Worm (Caenorhabditis elegans) whole organism, L3 larva: Measurements from ENCODE around the gene rmh-2.

Experiments
- ZK546.5 ChIP-seq: sonication (generic microtip); optimal IDR thresholded peaks from 2 replicates; lab custom pipeline; 2017; ENCODE audit warnings: missing biosample characterization, missing genetic modification characterization
- aly-2 ChIP-seq: fragments of 150-350 bp; optimal IDR thresholded peaks from 2 replicates; lab custom pipeline; 2014; ENCODE audit warnings: missing biosample characterization, missing genetic modification characterization
- ama-1 ChIP-seq: fragments of 150-350 bp; optimal IDR thresholded peaks from 2 replicates; lab custom pipeline; 2018
- ceh-16 ChIP-seq: sonication (generic microtip); optimal IDR thresholded peaks from 2 replicates; lab custom pipeline; 2017; ENCODE audit warnings: missing biosample characterization, missing genetic modification characterization
- ceh-28 ChIP-seq: fragments of 150-350 bp; optimal IDR thresholded peaks from 2 replicates; lab custom pipeline; 2014; ENCODE audit warnings: missing biosample characterization, missing genetic modification reagents, missing genetic modification characterization
- ceh-9 ChIP-seq: sonication (generic microtip); optimal IDR thresholded peaks from 2 replicates; lab custom pipeline; 2018; ENCODE audit warnings: missing biosample characterization, missing genetic modification characterization
- daf-12 ChIP-seq: fragments of 150-350 bp; optimal IDR thresholded peaks from 2 replicates; lab custom pipeline; 2014; ENCODE audit warnings: missing biosample characterization, missing genetic modification reagents, missing genetic modification characterization
- egl-27 ChIP-seq: sonication (generic microtip); optimal IDR thresholded peaks from 4 replicates; lab custom pipeline; 2017; ENCODE audit warnings: missing biosample characterization, missing genetic modification reagents, missing genetic modification characterization
- egl-5 ChIP-seq: fragments of 150-350 bp; optimal IDR thresholded peaks from 2 replicates; lab custom pipeline; 2017; ENCODE audit warnings: missing biosample characterization, missing genetic modification reagents, missing genetic modification characterization, inconsistent platforms
- elt-2 ChIP-seq: sonication (generic microtip); optimal IDR thresholded peaks from 2 replicates; lab custom pipeline; 2016; ENCODE audit warnings: missing genetic modification reagents, mild to moderate bottlenecking, missing genetic modification characterization, missing compliant biosample characterization
- elt-3 ChIP-seq, 3 experiments: fragments of 150-350 bp in 1 of 3; sonication (generic microtip) in 2 of 3; optimal IDR thresholded peaks; 2 replicates in 2 of 3; 4 replicates in 1 of 3; lab custom pipeline; 2014 to 2017; ENCODE audit warnings: missing biosample characterization in 3 of 3, missing genetic modification characterization in 3 of 3
- eor-1 ChIP-seq, 2 experiments: fragments of 150-350 bp; optimal IDR thresholded peaks; 2 replicates each; lab custom pipeline; 2014 to 2018; ENCODE audit warnings: missing biosample characterization in 2 of 2, missing genetic modification characterization in 2 of 2
- fkh-10 ChIP-seq: sonication (generic microtip); optimal IDR thresholded peaks from 2 replicates; lab custom pipeline; 2017; ENCODE audit warnings: missing biosample characterization, missing genetic modification reagents, missing genetic modification characterization
- fkh-2 ChIP-seq: fragments of 150-350 bp; optimal IDR thresholded peaks from 2 replicates; lab custom pipeline; 2014; ENCODE audit warnings: missing biosample characterization, missing genetic modification reagents, missing genetic modification characterization
- hmg-11 ChIP-seq: sonication (generic microtip); optimal IDR thresholded peaks from 2 replicates; lab custom pipeline; 2016; ENCODE audit warnings: missing genetic modification characterization, missing compliant biosample characterization
- jun-1 ChIP-seq: fragments of 150-350 bp; optimal IDR thresholded peaks from 2 replicates; lab custom pipeline; 2014; ENCODE audit warnings: missing biosample characterization, missing genetic modification reagents, missing genetic modification characterization
- lin-39 ChIP-seq: fragments of 150-350 bp; optimal IDR thresholded peaks from 2 replicates; lab custom pipeline; 2018; ENCODE audit warnings: missing biosample characterization, missing genetic modification reagents, missing genetic modification characterization
- lsy-12 ChIP-seq: sonication (generic microtip); optimal IDR thresholded peaks from 2 replicates; lab custom pipeline; 2016; ENCODE audit warnings: mild to moderate bottlenecking, missing genetic modification characterization, missing compliant biosample characterization
- mdl-1 ChIP-seq: fragments of 150-350 bp; optimal IDR thresholded peaks from 2 replicates; lab custom pipeline; 2014; ENCODE audit warnings: missing biosample characterization, missing genetic modification characterization
- nfya-1 ChIP-seq: sonication (generic microtip); optimal IDR thresholded peaks from 2 replicates; lab custom pipeline; 2017; ENCODE audit warnings: missing genetic modification characterization, mild to moderate bottlenecking, missing compliant biosample characterization, antibody characterized with exemption, moderate library complexity; ENCODE audit not compliant: insufficient read depth
- nhr-11 ChIP-seq: fragments of 150-350 bp; optimal IDR thresholded peaks from 2 replicates; lab custom pipeline; 2014; ENCODE audit warnings: missing biosample characterization, missing genetic modification characterization
- nhr-12 ChIP-seq: fragments of 150-350 bp; optimal IDR thresholded peaks from 2 replicates; lab custom pipeline; 2014; ENCODE audit warnings: missing biosample characterization, missing genetic modification characterization
- nhr-23 ChIP-seq: fragments of 150-350 bp; optimal IDR thresholded peaks from 2 replicates; lab custom pipeline; 2014; ENCODE audit warnings: missing biosample characterization, missing genetic modification reagents, missing genetic modification characterization
- nhr-237 ChIP-seq: fragments of 150-350 bp; optimal IDR thresholded peaks from 2 replicates; lab custom pipeline; 2014; ENCODE audit warnings: missing biosample characterization, missing genetic modification characterization
- nhr-25 ChIP-seq: sonication (generic microtip); optimal IDR thresholded peaks from 2 replicates; lab custom pipeline; 2017; ENCODE audit warnings: missing biosample characterization, missing genetic modification characterization
- nhr-28 ChIP-seq: fragments of 150-350 bp; optimal IDR thresholded peaks from 2 replicates; lab custom pipeline; 2014; ENCODE audit warnings: missing biosample characterization, missing genetic modification characterization
- nhr-43 ChIP-seq: sonication (generic microtip); optimal IDR thresholded peaks from 2 replicates; lab custom pipeline; 2016; ENCODE audit warnings: mild to moderate bottlenecking, missing genetic modification characterization, missing compliant biosample characterization; ENCODE audit not compliant: poor library complexity, severe bottlenecking
- nhr-67 ChIP-seq: fragments of 150-350 bp; optimal IDR thresholded peaks from 2 replicates; lab custom pipeline; 2014; ENCODE audit warnings: missing biosample characterization, missing genetic modification characterization
- nhr-76 ChIP-seq: fragments of 150-350 bp; sonication (generic microtip); optimal IDR thresholded peaks from 5 replicates; lab custom pipeline; 2014; ENCODE audit warnings: missing biosample characterization, missing genetic modification characterization
- pha-4 ChIP-seq: fragments of 150-350 bp; optimal IDR thresholded peaks from 2 replicates; lab custom pipeline; 2014; ENCODE audit warnings: missing biosample characterization, missing genetic modification reagents, missing genetic modification characterization
- pqm-1 ChIP-seq: fragments of 150-350 bp; optimal IDR thresholded peaks from 2 replicates; lab custom pipeline; 2017; ENCODE audit warnings: missing biosample characterization, missing genetic modification characterization, inconsistent platforms
- skn-1 ChIP-seq: fragments of 150-350 bp; optimal IDR thresholded peaks from 2 replicates; lab custom pipeline; 2014; ENCODE audit warnings: missing biosample characterization, missing genetic modification characterization
- snpc-4 ChIP-seq: fragments of 150-350 bp; optimal IDR thresholded peaks from 2 replicates; lab custom pipeline; 2014; ENCODE audit warnings: missing biosample characterization, missing genetic modification characterization
- tbx-2 ChIP-seq: sonication (generic microtip); optimal IDR thresholded peaks from 2 replicates; lab custom pipeline; 2016; ENCODE audit warnings: mild to moderate bottlenecking, missing genetic modification characterization, missing compliant biosample characterization
- unc-39 ChIP-seq: sonication (generic microtip); optimal IDR thresholded peaks from 4 replicates; lab custom pipeline; 2017; ENCODE audit warnings: missing biosample characterization, missing genetic modification characterization
- unc-62 ChIP-seq: fragments of 150-350 bp; sonication (generic microtip); optimal IDR thresholded peaks from 4 replicates; lab custom pipeline; 2014; ENCODE audit warnings: missing biosample characterization, missing genetic modification reagents, missing genetic modification characterization

rmh-2 gene

ce11 chrV:9901119-9901518 is 29.5 kb downstream of the rmh-2 start:
- no peak for TF ChIP-seq unc-62
- no peak for TF ChIP-seq ceh-9 (tag; lab: Kevin White, UChicago)
- no peak for TF ChIP-seq mdl-1
- TF ChIP-seq fkh-2 (tag; lab: Kevin White, UChicago) = no peak
- no peak for TF ChIP-seq elt-3 (tag; optimal IDR thresholded peaks at IDR 0.05; lab: Kevin White, UChicago)
- TF ChIP-seq nhr-28 (tag; lab: Kevin White, UChicago) = no peak
- TF ChIP-seq lin-39 = no peak
- TF ChIP-seq lsy-12 (tag; lab: Kevin White, UChicago) = no peak
- TF ChIP-seq nhr-11 (tag; lab: Kevin White, UChicago) = no peak
- TF ChIP-seq nhr-76 (tag; lab: Kevin White, UChicago) = no peak
- TF ChIP-seq nhr-67 = no peak
- no peak for TF ChIP-seq fkh-10 (GFP tag; lab: Kevin White, UChicago)
- no peak for TF ChIP-seq unc-39 (tag; lab: Kevin White, UChicago)
- TF ChIP-seq nfya-1 (tag; lab: Kevin White, UChicago) = no peak
- no peak for TF ChIP-seq egl-27 (tag; lab: Kevin White, UChicago)

DNA sequence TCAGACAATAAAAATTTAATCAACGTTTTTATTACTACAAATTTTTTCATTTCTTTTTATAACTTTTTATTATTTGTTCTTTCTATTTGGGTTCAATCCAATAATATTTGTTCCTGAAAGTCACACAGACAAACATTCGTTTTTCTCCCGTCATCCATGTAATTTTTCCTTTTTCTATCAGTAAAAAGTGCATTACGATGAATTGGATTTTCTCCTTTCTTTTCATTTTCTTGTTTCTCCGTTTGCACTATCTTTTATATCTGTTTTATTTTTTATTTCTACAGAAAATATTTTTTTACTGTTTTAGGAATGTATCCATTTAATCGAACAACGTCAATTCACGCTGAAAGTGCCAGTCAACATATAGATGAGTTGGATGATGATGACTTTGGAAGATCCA is 31.3 kb downstream of the rmh-2 start, which contains the start of gene egl-47:
Gene egl-47 (plus strand): TSS at position 301 of the 400 bp plus-strand sequence.
- TF ChIP-seq egl-5 = no peak
- no peak for TF ChIP-seq nhr-237 (tag; lab: Kevin White, UChicago)
- no peak for TF ChIP-seq nhr-25 (tag; lab: Kevin White, UChicago)
- TF ChIP-seq fkh-10 (GFP tag; lab: Kevin White, UChicago) = no peak
- no peak for TF ChIP-seq ZK546.5 (tag; lab: Kevin White, UChicago)
- no peak for TF ChIP-seq snpc-4 (tag; lab: Kevin White, UChicago)
- no peak for TF ChIP-seq nhr-12 (tag; lab: Kevin White, UChicago)
- no peak for TF ChIP-seq eor-1 (tag; optimal IDR thresholded peaks at IDR 0.05; lab: Kevin White, UChicago)
- no peak for TF ChIP-seq tbx-2 (tag; lab: Kevin White, UChicago)
- no peak for TF ChIP-seq lsy-12 (tag; lab: Kevin White, UChicago)
- no peak for TF ChIP-seq aly-2 (tag; lab: Kevin White, UChicago)
- TF ChIP-seq elt-2 (tag; lab: Kevin White, UChicago) = no peak
- TF ChIP-seq, all 47 proteins: peak for 0

DNA sequence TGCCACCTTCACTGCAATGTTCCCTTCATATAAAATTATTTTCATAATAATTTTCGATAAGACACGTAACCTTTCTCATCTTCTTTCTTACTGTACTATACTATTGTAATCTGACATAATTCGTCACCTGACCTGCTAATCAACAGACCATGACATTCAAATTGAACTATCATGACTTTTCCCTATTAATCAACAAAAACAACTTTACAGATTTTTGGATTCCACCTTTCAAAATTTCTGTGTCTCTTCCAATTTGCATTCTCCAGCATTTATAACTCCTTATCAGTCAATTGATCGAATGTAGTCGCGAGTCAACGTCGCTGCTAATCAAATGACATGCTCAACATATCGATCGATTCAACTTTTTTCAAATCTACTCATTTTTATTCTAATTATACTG is 40.9 kb downstream of the rmh-2 start, which contains the start of gene fshr-1:
Gene fshr-1 (plus strand): TSS at position 209 of the 400 bp plus-strand sequence.
- no peak for TF ChIP-seq mdl-1
- TF ChIP-seq unc-39 (tag; lab: Kevin White, UChicago) = no peak
- peak; percentile 66 for TF ChIP-seq pqm-1 (tag; lab: Kevin White, UChicago)
- peak; percentile 14 for TF ChIP-seq ceh-28 (tag; lab: Kevin White, UChicago)
- TF ChIP-seq skn-1 = peak; percentile 47
- no peak for TF ChIP-seq fkh-2 (tag; lab: Kevin White, UChicago)
- TF ChIP-seq tbx-2 (tag; lab: Kevin White, UChicago) = no peak
- TF ChIP-seq nhr-25 (tag; lab: Kevin White, UChicago) = no peak
- TF ChIP-seq nhr-43 = no peak
- peak; percentile 45 for TF ChIP-seq pha-4 (tag; lab: Kevin White, UChicago)
- no peak for TF ChIP-seq ama-1 (lab: Kevin White, UChicago)
- TF ChIP-seq jun-1 (tag; lab: Kevin White, UChicago) = peak; percentile 1
- peak; percentile 86 for TF ChIP-seq elt-2 (tag; lab: Kevin White, UChicago)
- no peak for TF ChIP-seq fkh-10 (GFP tag; lab: Kevin White, UChicago)
- no peak for TF ChIP-seq daf-12 (tag; lab: Kevin White, UChicago)
- TF ChIP-seq ceh-16 (tag; lab: Kevin White, UChicago) = no peak

- TF ChIP-seq hmg-11 (tag; lab: Kevin White, UChicago) (no peak), nhr-23 (tag; lab: Kevin White, UChicago) (peak; percentile 39), pha-4 (tag; lab: Kevin White, UChicago) (peak; percentile 40), ceh-28 (tag; lab: Kevin White, UChicago) (no peak), nhr-25 (tag; lab: Kevin White, UChicago) (no peak)
Observed at ce11 chrV:9885918-9886488, 44.6 kb downstream of the rmh-2 start, which contains the start of gene clp-9. Gene clp-9 (minus strand): TSS chrV:9885968.
